Fruit fly (Drosophila melanogaster) whole organism, embryonic: ENCODE results near the gene JMJD5.

ENCODE experiments used
- CG18599 ChIP-seq: fragments of 200-800 bp; sonication (Bioruptor generic); optimal IDR thresholded peaks from 3 replicates; lab custom pipeline; 2017; ENCODE audit warnings: missing biosample characterization, missing genetic modification characterization, mild to moderate bottlenecking, moderate library complexity, missing genetic modification reagents
- CG32532 ChIP-seq: fragments of 200-800 bp; sonication (Bioruptor generic); IDR thresholded peaks from 2 replicates; pipeline ENCODE4 v1.3.6; 2022; ENCODE audit warnings: missing biosample characterization, missing genetic modification characterization
- CG32767 ChIP-seq: fragments of 200-800 bp; sonication (Bioruptor generic); IDR thresholded peaks from 2 replicates; pipeline ENCODE4 v1.3.6; 2022; ENCODE audit warnings: missing biosample characterization, missing genetic modification characterization
- CG6854 ChIP-seq: fragments of 200-800 bp; sonication (Bioruptor generic); optimal IDR thresholded peaks from 3 replicates; lab custom pipeline; 2017; ENCODE audit warnings: missing biosample characterization, mild to moderate bottlenecking, missing genetic modification characterization
- Lim3 ChIP-seq: fragments of 200-800 bp; sonication (Bioruptor generic); IDR thresholded peaks from 2 replicates; pipeline ENCODE4 v1.3.6; 2022; ENCODE audit warnings: missing biosample characterization, missing genetic modification characterization
- danr ChIP-seq: fragments of 200-800 bp; sonication (Bioruptor generic); IDR thresholded peaks from 2 replicates; pipeline ENCODE4 v1.3.6; 2022; ENCODE audit warnings: missing biosample characterization, missing genetic modification characterization
- schlank ChIP-seq: fragments of 200-800 bp; sonication (Bioruptor generic); optimal IDR thresholded peaks from 2 replicates; lab custom pipeline; 2018; ENCODE audit warnings: missing biosample characterization, mild to moderate bottlenecking, missing genetic modification characterization

DNA sequence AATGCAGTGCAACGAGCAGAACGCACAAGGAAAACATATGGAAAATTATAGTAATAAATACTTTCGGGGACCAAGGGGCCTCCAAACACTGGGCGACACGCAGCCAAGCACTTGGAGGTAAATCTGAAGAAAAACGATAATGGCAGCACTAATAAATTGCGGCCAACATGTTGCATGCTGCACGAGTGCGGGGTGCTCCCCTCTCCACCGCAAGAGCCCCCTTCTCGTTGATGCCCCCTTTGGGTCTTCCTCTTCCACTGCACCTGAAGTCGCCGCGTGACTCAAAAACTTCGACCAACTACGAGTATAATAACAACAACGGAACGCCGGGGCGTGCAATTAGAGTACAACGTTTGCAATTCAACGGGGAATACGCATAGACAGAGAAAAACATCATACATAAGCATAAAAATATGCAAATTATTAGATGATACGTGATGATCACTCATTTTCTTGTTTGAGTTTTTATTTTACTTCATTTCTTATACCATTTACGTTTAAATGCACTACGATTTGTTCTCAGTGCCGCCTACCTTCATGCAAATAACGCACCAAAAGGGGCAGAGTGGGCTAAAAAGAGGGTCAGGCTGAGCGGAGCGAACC lies 39.2 kb downstream of the JMJD5 start:
- TF ChIP-seq schlank (no peak), CG6854 (GFP tag; lab: Kevin White, UChicago) (no peak), CG32767 (GFP tag; lab: Robert Waterston, UW) (0 out of 2 replicates have a peak, but pooled peaks have one; percentile 36), CG32532 (GFP tag; lab: Robert Waterston, UW) (no peak), CG18599 (GFP tag; lab: Kevin White, UChicago) (no peak), Lim3 (GFP tag; lab: Robert Waterston, UW) (no peak), danr (no peak)
